Worm (Caenorhabditis elegans) whole organism, young adult: ENCODE data around the gene sdhd-1.

Experiments used
- ama-1 ChIP-seq, 3 experiments: fragments of 150-350 bp in 1 of 3; sonication (generic microtip) in 2 of 3; optimal IDR thresholded peaks; 2 replicates each; lab custom pipeline; 2014 to 2018; ENCODE audit warnings: missing biosample characterization in 2 of 3, missing genetic modification characterization in 2 of 3, missing genetic modification reagents in 2 of 3
- nfya-1 ChIP-seq: sonication (generic microtip); optimal IDR thresholded peaks from 2 replicates; lab custom pipeline; 2017; ENCODE audit warnings: antibody characterized with exemption, missing compliant biosample characterization, missing genetic modification characterization, borderline replicate concordance; ENCODE audit not compliant: insufficient read depth

ce11 chrII:11042878-11043331, 6.8 kb downstream of the sdhd-1 start:
- TF ChIP-seq ama-1 (optimal IDR thresholded peaks at IDR 0.05; lab: Kevin White, UChicago) = no peak
- TF ChIP-seq ama-1 (GFP tag; optimal IDR thresholded peaks at IDR 0.05; lab: Kevin White, UChicago) = peak; percentile 13 to 67
- no peak for TF ChIP-seq nfya-1 (tag; lab: Kevin White, UChicago)
